Worm (Caenorhabditis elegans) whole organism, young adult: ENCODE data around the gene sri-19.

Experiments
- attf-3 ChIP-seq: fragments of 200-800 bp; sonication (Bioruptor generic); conservative IDR thresholded peaks from 2 replicates; pipeline ENCODE4 v1.3.6; 2022; ENCODE audit warnings: missing genetic modification reagents, missing genetic modification characterization, missing compliant biosample characterization
- bed-2 ChIP-seq: fragments of 200-800 bp; sonication (Bioruptor generic); IDR thresholded peaks from 2 replicates; pipeline ENCODE4 v1.3.6; 2022; ENCODE audit warnings: missing genetic modification reagents, missing genetic modification characterization, missing compliant biosample characterization
- chd-7 ChIP-seq: sonication (generic microtip); optimal IDR thresholded peaks from 2 replicates; lab custom pipeline; 2016; ENCODE audit warnings: mild to moderate bottlenecking, missing genetic modification characterization, moderate library complexity, missing compliant biosample characterization
- hrde-1 ChIP-seq: sonication (generic microtip); optimal IDR thresholded peaks from 2 replicates; lab custom pipeline; 2016; ENCODE audit warnings: missing genetic modification characterization, mild to moderate bottlenecking, missing compliant biosample characterization, moderate library complexity, missing genotype, missing genetic modification reagents, borderline replicate concordance
- nfya-1 ChIP-seq: sonication (generic microtip); optimal IDR thresholded peaks from 2 replicates; lab custom pipeline; 2017; ENCODE audit warnings: antibody characterized with exemption, missing compliant biosample characterization, missing genetic modification characterization, borderline replicate concordance; ENCODE audit not compliant: insufficient read depth
- zfh-2 ChIP-seq: fragments of 200-800 bp; sonication (Bioruptor generic); conservative IDR thresholded peaks from 2 replicates; pipeline ENCODE4 v1.3.6; 2022; ENCODE audit warnings: missing genetic modification reagents, missing genetic modification characterization, missing compliant biosample characterization

DNA sequence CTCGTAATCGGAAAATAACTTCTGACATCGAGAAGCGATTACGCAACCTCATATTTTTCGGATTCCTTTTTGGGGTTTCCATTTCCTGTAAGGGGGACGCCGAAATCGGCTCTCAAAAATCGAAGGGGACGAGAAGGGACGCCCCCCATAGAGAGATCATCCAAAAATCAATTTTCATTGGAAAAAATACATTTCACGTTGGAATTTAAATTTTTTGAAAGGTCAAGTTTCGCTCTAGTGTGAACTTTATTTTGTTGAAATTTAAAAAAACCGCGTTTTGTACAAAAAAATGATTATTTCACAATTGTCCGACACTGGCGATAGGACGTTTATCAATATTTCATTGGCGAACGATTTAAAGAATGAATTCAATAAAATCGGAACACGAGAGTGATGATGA lies 6.2 kb upstream of the sri-19 start, which contains the start of gene Y69E1A.3:
- TF ChIP-seq chd-7 (tag; lab: Kevin White, UChicago) (no peak), hrde-1 (no peak), zfh-2 (no peak), attf-3 (GFP tag; lab: Robert Waterston, UW) (no peak), bed-2 (GFP tag; lab: Robert Waterston, UW) (no peak), nfya-1 (tag; lab: Kevin White, UChicago) (no peak)
